Worm (Caenorhabditis elegans) whole organism, midembryonic: Measurements from ENCODE around the gene ZC239.13.

Experiments
- T22C8.4 ChIP-seq: fragments of 200-800 bp; sonication (Bioruptor generic); IDR thresholded peaks from 2 replicates; pipeline ENCODE4 v1.3.6; 2022; ENCODE audit warnings: missing genetic modification characterization, missing compliant biosample characterization
- cog-1 ChIP-seq: sonication (generic microtip); optimal IDR thresholded peaks from 2 replicates; lab custom pipeline; 2016; ENCODE audit warnings: missing genetic modification characterization, missing compliant biosample characterization
- flt-1 ChIP-seq: fragments of 200-800 bp; sonication (Bioruptor generic); IDR thresholded peaks from 2 replicates; pipeline ENCODE4 v1.3.6; 2022; ENCODE audit warnings: missing genetic modification characterization, missing compliant biosample characterization
- klf-2 ChIP-seq: fragments of 200-800 bp; sonication (Bioruptor generic); conservative IDR thresholded peaks from 2 replicates; pipeline ENCODE4 v1.3.6; 2022; ENCODE audit warnings: missing genetic modification reagents, missing genetic modification characterization, missing compliant biosample characterization
- med-1 ChIP-seq: sonication (generic microtip); optimal IDR thresholded peaks from 2 replicates; lab custom pipeline; 2017; ENCODE audit warnings: missing genetic modification characterization, mild to moderate bottlenecking, missing compliant biosample characterization, antibody characterized with exemption, missing genetic modification reagents; ENCODE audit not compliant: insufficient read depth
- ref-1 ChIP-seq: fragments of 200-800 bp; sonication (Bioruptor generic); conservative IDR thresholded peaks from 2 replicates; pipeline ENCODE4 v1.3.6; 2022; ENCODE audit warnings: missing genetic modification reagents, missing genetic modification characterization, missing compliant biosample characterization
- tab-1 ChIP-seq: fragments of 200-800 bp; sonication (Bioruptor generic); IDR thresholded peaks from 2 replicates; pipeline ENCODE4 v1.3.6; 2022; ENCODE audit warnings: missing genetic modification characterization, missing compliant biosample characterization
- ztf-23 ChIP-seq: fragments of 200-800 bp; sonication (Bioruptor generic); IDR thresholded peaks from 2 replicates; pipeline ENCODE4 v1.3.6; 2022; ENCODE audit warnings: missing genetic modification reagents, missing genetic modification characterization, missing compliant biosample characterization
- ztf-29 ChIP-seq: fragments of 200-800 bp; sonication (Bioruptor generic); IDR thresholded peaks from 2 replicates; pipeline ENCODE4 v1.3.6; 2022; ENCODE audit warnings: missing genetic modification reagents, missing genetic modification characterization, missing compliant biosample characterization

ZC239.13 gene

DNA sequence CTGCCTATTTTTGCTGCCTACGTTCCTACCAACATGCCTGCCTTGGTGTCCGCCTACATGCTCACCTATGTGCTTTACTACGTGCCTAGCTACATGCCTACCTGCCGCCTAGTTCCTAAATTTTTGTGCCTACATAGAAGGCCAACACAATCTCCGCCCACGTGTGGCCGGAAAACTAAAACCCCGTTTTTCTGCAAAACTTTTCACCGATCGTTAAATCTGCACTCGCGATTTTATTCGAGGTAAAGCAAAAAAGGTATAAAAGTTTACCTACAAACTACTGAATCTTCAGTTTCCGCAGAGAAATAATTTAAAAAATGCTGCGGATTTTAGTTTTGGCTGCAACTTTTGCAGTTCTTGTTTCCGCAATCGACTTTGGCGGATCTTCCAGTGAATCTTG is 26.8 kb upstream of the ZC239.13 start, which contains the start of gene clec-124:
Gene clec-124, plus strand, starts transcription at position 301 of the 400 bp plus-strand sequence.
- TF ChIP-seq ztf-23 = no peak
- no peak for TF ChIP-seq ztf-29 (GFP tag; lab: Robert Waterston, UW)
- TF ChIP-seq T22C8.4 (GFP tag; lab: Robert Waterston, UW) = no peak
- TF ChIP-seq med-1 = no peak
- no peak for TF ChIP-seq tab-1
- TF ChIP-seq flt-1 (GFP tag; lab: Robert Waterston, UW) = no peak
- no peak for TF ChIP-seq ref-1 (GFP tag; lab: Robert Waterston, UW)

DNA sequence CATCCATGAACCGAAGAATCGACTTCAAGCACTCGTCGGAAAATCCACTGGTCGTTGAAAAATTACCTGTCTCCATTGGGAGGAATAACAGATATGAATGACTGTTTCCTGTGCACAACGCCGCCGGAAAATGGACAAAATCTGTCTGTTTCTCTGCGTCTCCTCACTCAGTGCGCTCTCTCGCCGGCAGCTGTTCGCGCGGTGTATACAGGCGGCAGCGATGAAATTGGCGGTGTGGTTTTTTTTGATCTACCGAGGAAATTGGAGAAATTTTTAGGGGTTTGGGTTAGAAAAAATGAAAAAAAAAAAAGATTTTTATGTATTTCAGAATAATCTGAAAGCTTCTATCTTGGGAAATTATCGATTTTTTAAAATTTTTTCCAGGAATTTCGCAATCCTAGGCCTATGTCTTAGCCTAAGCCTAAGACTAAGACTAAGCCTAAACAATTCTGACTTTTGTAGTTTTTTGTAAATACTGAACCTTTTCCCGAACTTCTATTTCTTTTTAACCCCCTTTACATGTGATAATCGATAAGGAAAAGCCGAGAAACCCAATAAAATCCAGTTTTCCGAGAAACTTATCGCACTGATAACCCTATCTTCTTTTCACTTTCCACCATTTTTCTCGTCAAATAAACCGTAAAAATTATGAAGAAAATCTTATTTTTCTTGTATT is 25.5 kb upstream of the ZC239.13 start, which contains the start of the genes fbxc-50 and C17F4.2:
Gene fbxc-50, minus strand, starts transcription at position 81 of the 676 bp plus-strand sequence.
Gene C17F4.2, plus strand, starts transcription at position 626 of the 676 bp plus-strand sequence.
- TF ChIP-seq klf-2 (GFP tag; lab: Robert Waterston, UW) (no peak), T22C8.4 (GFP tag; lab: Robert Waterston, UW) (0 out of 2 replicates have a peak, but pooled peaks have one; percentile 36), ztf-29 (GFP tag; lab: Robert Waterston, UW) (no peak), flt-1 (GFP tag; lab: Robert Waterston, UW) (no peak), cog-1 (tag; lab: Kevin White, UChicago) (no peak), med-1 (no peak)

DNA sequence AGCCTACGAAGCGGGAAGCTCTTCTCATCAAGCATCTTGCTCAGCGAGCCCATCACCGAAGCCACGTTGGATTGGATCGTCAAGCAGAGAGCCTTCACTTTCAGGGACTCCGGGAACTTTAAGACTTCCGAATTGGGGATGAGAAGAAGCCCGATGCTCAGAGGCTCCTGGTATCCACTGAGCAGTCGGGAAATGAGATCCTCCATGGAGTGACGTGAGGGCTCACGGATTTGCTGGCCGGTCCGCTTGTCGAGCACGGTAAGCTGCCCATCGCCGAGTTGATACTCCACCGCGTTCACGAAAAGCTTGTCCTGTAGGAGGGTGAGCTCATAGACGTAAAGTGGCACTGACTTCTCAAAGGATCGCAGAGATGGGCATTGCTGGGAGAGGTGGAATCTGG is 24.9 kb upstream of the ZC239.13 start:
- TF ChIP-seq flt-1 (GFP tag; lab: Robert Waterston, UW) (no peak), cog-1 (tag; lab: Kevin White, UChicago) (no peak), T22C8.4 (GFP tag; lab: Robert Waterston, UW) (no peak), ref-1 (GFP tag; lab: Robert Waterston, UW) (no peak), tab-1 (no peak), ztf-29 (GFP tag; lab: Robert Waterston, UW) (no peak)

DNA sequence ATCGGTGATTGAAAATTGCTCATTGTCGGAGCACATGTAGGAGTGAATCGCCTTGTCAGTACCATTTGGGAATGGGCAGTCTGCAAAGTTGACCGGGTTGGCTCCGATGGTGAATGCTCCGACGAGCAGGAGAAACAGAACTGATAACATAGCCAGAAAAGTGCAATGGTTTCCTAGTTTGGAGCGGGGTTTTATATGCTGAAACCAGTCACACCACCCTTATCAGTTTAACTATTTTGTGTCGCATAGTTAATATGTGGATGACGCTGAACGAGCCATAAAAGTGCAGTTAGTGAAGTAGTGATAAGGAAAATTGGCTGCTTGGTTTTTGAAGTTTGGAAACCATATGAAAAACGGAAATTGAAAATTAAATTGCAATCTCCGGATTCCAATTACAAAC is 23.2 kb upstream of the ZC239.13 start, which contains the start of gene C17F4.7:
Gene C17F4.7, minus strand, starts transcription at position 180 of the 400 bp plus-strand sequence.
- TF ChIP-seq tab-1 = no peak
- TF ChIP-seq ref-1 (GFP tag; lab: Robert Waterston, UW) = no peak
- no peak for TF ChIP-seq T22C8.4 (GFP tag; lab: Robert Waterston, UW)
- no peak for TF ChIP-seq med-1
- TF ChIP-seq cog-1 (tag; lab: Kevin White, UChicago) = no peak
- no peak for TF ChIP-seq flt-1 (GFP tag; lab: Robert Waterston, UW)
- TF ChIP-seq ztf-23 = no peak
- TF ChIP-seq ztf-29 (GFP tag; lab: Robert Waterston, UW) = no peak
- TF ChIP-seq klf-2 (GFP tag; lab: Robert Waterston, UW) = no peak

DNA sequence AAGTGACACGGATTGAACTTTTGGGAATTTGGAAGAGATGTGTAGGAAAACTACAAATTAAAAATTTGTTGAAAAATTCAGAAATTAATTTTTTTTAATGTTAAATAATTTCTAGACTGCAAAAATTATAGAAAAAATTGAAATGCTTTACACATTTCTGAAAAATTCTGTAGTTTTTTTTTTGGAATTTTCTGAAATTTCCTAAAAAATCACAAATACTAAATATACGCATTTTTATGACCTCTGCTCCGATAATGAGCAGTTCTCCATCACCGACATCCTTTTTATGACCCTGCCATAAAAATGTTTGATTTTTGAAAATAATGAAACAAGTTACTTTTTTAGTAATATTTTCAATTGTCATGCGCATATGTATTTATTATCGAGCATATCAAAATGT is 22.1 kb upstream of the ZC239.13 start:
- TF ChIP-seq tab-1 (no peak), klf-2 (GFP tag; lab: Robert Waterston, UW) (no peak), T22C8.4 (GFP tag; lab: Robert Waterston, UW) (no peak), ztf-29 (GFP tag; lab: Robert Waterston, UW) (no peak), flt-1 (GFP tag; lab: Robert Waterston, UW) (no peak)

DNA sequence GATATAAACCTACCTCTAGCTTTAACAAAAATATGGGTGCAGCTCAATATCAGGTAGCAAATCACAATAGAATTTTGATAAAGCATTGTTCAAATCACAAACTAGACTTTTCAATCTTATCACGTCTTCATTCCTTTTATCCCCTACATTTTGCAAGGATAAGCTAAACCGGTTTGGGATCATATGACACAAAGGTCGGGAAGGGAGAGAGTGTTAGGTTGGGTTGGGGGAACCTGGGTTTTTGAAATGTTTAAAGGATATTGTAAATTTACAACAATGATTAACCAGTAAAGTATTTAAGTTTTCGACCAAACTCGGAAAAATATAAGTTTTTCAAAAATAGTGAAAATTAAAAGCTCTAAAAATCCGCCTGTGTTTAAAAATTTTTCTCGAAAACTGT is 21.4 kb upstream of the ZC239.13 start, which contains the start of gene C17F4.12:
Gene C17F4.12, minus strand, starts transcription at position 101 of the 400 bp plus-strand sequence.
- TF ChIP-seq med-1 = no peak
- no peak for TF ChIP-seq klf-2 (GFP tag; lab: Robert Waterston, UW)
- no peak for TF ChIP-seq ztf-23
- TF ChIP-seq flt-1 (GFP tag; lab: Robert Waterston, UW) = no peak
- TF ChIP-seq tab-1 = no peak
- TF ChIP-seq T22C8.4 (GFP tag; lab: Robert Waterston, UW) = no peak
- no peak for TF ChIP-seq ref-1 (GFP tag; lab: Robert Waterston, UW)
- TF ChIP-seq cog-1 (tag; lab: Kevin White, UChicago) = no peak
- TF ChIP-seq ztf-29 (GFP tag; lab: Robert Waterston, UW) = no peak

DNA sequence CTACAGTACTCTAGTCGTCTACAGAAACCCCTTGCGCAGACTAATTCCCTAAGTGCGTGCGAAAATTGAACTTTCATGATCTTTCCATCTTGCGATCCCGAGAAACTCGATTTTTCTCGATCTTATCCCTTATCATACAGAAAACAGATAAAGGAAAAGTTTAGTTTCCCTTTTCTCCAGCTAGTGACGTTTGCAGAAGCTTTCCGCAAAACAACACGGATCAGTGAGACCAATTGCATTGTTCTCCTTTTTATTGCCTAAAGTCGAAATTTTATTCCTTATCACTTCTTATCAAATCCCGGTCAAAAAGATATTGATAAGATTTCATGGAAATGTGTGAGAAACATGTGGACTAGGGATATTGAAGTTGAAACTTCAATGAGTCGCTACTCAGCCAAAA is 19.2 kb upstream of the ZC239.13 start:
- no peak for TF ChIP-seq ref-1 (GFP tag; lab: Robert Waterston, UW)
- no peak for TF ChIP-seq tab-1
- TF ChIP-seq T22C8.4 (GFP tag; lab: Robert Waterston, UW) = no peak
- TF ChIP-seq ztf-29 (GFP tag; lab: Robert Waterston, UW) = no peak
- TF ChIP-seq klf-2 (GFP tag; lab: Robert Waterston, UW) = no peak
- TF ChIP-seq flt-1 (GFP tag; lab: Robert Waterston, UW) = no peak
- no peak for TF ChIP-seq med-1

DNA sequence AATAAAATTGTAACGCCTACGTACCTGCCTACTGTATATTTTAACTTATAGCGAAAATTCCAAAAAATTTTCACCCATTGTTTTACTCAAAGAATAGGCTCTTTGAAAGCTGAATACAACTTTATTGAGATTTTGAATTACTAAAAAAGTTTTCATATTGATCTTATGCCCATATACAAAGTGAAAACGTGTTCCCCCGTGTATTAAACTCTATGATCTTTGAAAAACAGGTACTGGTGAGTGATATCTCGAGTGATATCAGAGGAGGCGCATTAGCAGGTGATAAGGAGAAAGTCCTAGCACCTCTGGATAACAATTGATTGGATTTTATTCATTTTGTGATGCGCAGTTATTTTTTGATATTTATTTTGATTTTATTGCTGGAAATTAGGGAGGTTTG is 17.6 kb upstream of the ZC239.13 start, which contains the start of gene C17F4.3:
Gene C17F4.3, plus strand, starts transcription at position 301 of the 400 bp plus-strand sequence.
- TF ChIP-seq klf-2 (GFP tag; lab: Robert Waterston, UW) (no peak), ztf-29 (GFP tag; lab: Robert Waterston, UW) (no peak), tab-1 (no peak), med-1 (no peak)

DNA sequence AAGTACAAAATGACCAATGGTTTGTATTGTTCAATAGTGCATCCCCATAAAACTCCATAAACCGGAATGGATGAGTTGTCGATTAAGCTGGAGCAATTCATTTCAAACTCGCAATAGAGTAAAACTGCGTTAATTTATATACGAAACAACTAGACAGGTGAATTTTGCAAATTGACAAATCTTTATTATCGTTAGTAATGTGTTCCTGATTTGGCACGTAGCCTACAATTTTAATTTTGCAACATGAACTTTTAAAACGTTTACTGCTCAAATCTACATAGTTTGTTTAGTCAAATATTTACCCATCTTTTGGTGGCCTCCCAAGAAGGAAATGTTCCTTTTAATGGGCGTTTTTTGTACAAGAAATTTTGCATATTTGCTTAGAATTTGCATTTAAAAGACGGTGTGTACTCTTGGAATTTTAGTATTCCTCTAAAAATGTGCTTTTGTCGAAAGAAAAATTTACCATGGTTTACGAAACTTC is 14.4 kb upstream of the ZC239.13 start, which contains the start of the genes srz-67 and C17F4.11:
Gene srz-67, minus strand, starts transcription at position 101 of the 484 bp plus-strand sequence.
Gene C17F4.11, plus strand, starts transcription at position 434 of the 484 bp plus-strand sequence.
- TF ChIP-seq flt-1 (GFP tag; lab: Robert Waterston, UW) = no peak
- TF ChIP-seq ztf-23 = no peak

DNA sequence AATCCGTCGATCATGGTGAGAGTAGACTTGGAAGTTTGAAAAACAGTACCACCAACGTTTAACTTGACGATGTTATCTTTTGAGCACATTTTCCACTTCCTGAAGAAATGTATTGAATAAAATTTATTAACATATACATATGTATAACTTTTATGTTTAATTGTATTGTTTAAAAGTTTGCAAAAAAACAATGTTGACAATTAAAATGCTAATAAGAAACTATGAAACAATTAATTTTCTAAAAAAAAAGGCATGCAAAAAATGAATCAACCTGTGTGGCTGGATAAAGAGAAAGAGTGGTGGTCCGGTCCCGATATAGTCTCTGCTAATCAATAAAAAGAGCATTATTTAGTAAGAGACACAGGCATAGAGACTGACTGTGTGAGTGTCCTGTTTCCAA is 12.1 kb upstream of the ZC239.13 start, which contains the start of gene C17F4.8:
Gene C17F4.8, minus strand, starts transcription at position 101 of the 400 bp plus-strand sequence.
- no peak for TF ChIP-seq cog-1 (tag; lab: Kevin White, UChicago)
- TF ChIP-seq ztf-23 = no peak
- TF ChIP-seq ztf-29 (GFP tag; lab: Robert Waterston, UW) = no peak
